Worm (Caenorhabditis elegans) whole organism, young adult: ENCODE data around the gene C03H5.9.

Experiments used
- B0019.2 ChIP-seq: fragments of 200-800 bp; sonication (Bioruptor generic); conservative IDR thresholded peaks from 2 replicates; pipeline ENCODE4 v1.3.6; 2022; ENCODE audit warnings: missing genetic modification reagents, missing genetic modification characterization, missing compliant biosample characterization
- B0336.3 ChIP-seq: fragments of 200-800 bp; sonication (Bioruptor generic); IDR thresholded peaks from 2 replicates; pipeline ENCODE4 v1.3.6; 2022; ENCODE audit warnings: missing genetic modification characterization, missing compliant biosample characterization
- C17E4.6 ChIP-seq: fragments of 200-800 bp; sonication (Bioruptor generic); IDR thresholded peaks from 2 replicates; pipeline ENCODE4 v1.3.6; 2022; ENCODE audit warnings: missing genetic modification reagents, missing genetic modification characterization, missing compliant biosample characterization
- D2030.7 ChIP-seq: fragments of 200-800 bp; sonication (Bioruptor generic); IDR thresholded peaks from 2 replicates; pipeline ENCODE4 v1.3.6; 2022; ENCODE audit warnings: missing genetic modification reagents, missing genetic modification characterization, missing compliant biosample characterization
- F37B4.10 ChIP-seq: fragments of 200-800 bp; sonication (Bioruptor generic); IDR thresholded peaks from 2 replicates; pipeline ENCODE4 v1.3.6; 2022; ENCODE audit warnings: missing genetic modification characterization, missing compliant biosample characterization
- F49E8.2 ChIP-seq: sonication (generic microtip); optimal IDR thresholded peaks from 3 replicates; lab custom pipeline; 2017; ENCODE audit warnings: missing genetic modification characterization, mild to moderate bottlenecking, missing compliant biosample characterization, antibody characterized with exemption, moderate library complexity; ENCODE audit not compliant: insufficient read depth
- F57A8.1 ChIP-seq: fragments of 200-800 bp; sonication (Bioruptor generic); optimal IDR thresholded peaks from 2 replicates; lab custom pipeline; 2018; ENCODE audit warnings: mild to moderate bottlenecking, missing genetic modification characterization, moderate library complexity, missing compliant biosample characterization
- K11D2.4 ChIP-seq: fragments of 200-800 bp; sonication (Bioruptor generic); IDR thresholded peaks from 2 replicates; pipeline ENCODE4 v1.3.6; 2022; ENCODE audit warnings: missing genetic modification reagents, missing genetic modification characterization, missing compliant biosample characterization
- K12H6.12 ChIP-seq: fragments of 200-800 bp; sonication (Bioruptor generic); optimal IDR thresholded peaks from 2 replicates; lab custom pipeline; 2018; ENCODE audit warnings: mild to moderate bottlenecking, missing genetic modification characterization, missing compliant biosample characterization
- Y53F4B.3 ChIP-seq: fragments of 200-800 bp; sonication (Bioruptor generic); IDR thresholded peaks from 2 replicates; pipeline ENCODE4 v1.3.6; 2022; ENCODE audit warnings: missing genetic modification reagents, missing genetic modification characterization, missing compliant biosample characterization
- Y56A3A.18 ChIP-seq: fragments of 200-800 bp; sonication (Bioruptor generic); IDR thresholded peaks from 2 replicates; pipeline ENCODE4 v1.3.6; 2022; ENCODE audit warnings: missing genetic modification reagents, missing genetic modification characterization, missing compliant biosample characterization
- Y95B8A.8 ChIP-seq: fragments of 200-800 bp; sonication (Bioruptor generic); IDR thresholded peaks from 2 replicates; pipeline ENCODE4 v1.3.6; 2022; ENCODE audit warnings: missing genetic modification reagents, missing genetic modification characterization, missing compliant biosample characterization
- ZK185.1 ChIP-seq: sonication (generic microtip); optimal IDR thresholded peaks from 2 replicates; lab custom pipeline; 2016; ENCODE audit warnings: mild to moderate bottlenecking, missing genetic modification characterization, missing compliant biosample characterization; ENCODE audit not compliant: poor library complexity, severe bottlenecking
- atf-7 ChIP-seq: sonication (generic microtip); optimal IDR thresholded peaks from 2 replicates; lab custom pipeline; 2017; ENCODE audit warnings: mild to moderate bottlenecking, missing genetic modification characterization, missing compliant biosample characterization
- athp-1 ChIP-seq: sonication (generic microtip); optimal IDR thresholded peaks from 2 replicates; lab custom pipeline; 2017; ENCODE audit warnings: mild to moderate bottlenecking, missing genetic modification characterization, missing compliant biosample characterization
- ccch-3 ChIP-seq: fragments of 200-800 bp; sonication (Bioruptor generic); optimal IDR thresholded peaks from 2 replicates; lab custom pipeline; 2018; ENCODE audit warnings: mild to moderate bottlenecking, missing genetic modification characterization, missing compliant biosample characterization
- ceh-100 ChIP-seq: fragments of 200-800 bp; sonication (Bioruptor generic); IDR thresholded peaks from 2 replicates; pipeline ENCODE4 v1.3.6; 2022; ENCODE audit warnings: missing genetic modification reagents, missing genetic modification characterization, missing compliant biosample characterization
- ceh-40 ChIP-seq: fragments of 200-800 bp; sonication (Bioruptor generic); IDR thresholded peaks from 2 replicates; pipeline ENCODE4 v1.3.6; 2022; ENCODE audit warnings: missing genetic modification characterization, missing compliant biosample characterization
- ceh-58 ChIP-seq: fragments of 200-800 bp; sonication (Bioruptor generic); IDR thresholded peaks from 2 replicates; pipeline ENCODE4 v1.3.6; 2022; ENCODE audit warnings: missing genetic modification characterization, missing compliant biosample characterization
- ceh-79 ChIP-seq: sonication (generic microtip); optimal IDR thresholded peaks from 2 replicates; lab custom pipeline; 2017; ENCODE audit warnings: mild to moderate bottlenecking, missing genetic modification characterization, missing compliant biosample characterization
- chd-7 ChIP-seq: sonication (generic microtip); optimal IDR thresholded peaks from 2 replicates; lab custom pipeline; 2016; ENCODE audit warnings: mild to moderate bottlenecking, missing genetic modification characterization, moderate library complexity, missing compliant biosample characterization
- dpff-1 ChIP-seq: sonication (generic microtip); optimal IDR thresholded peaks from 2 replicates; lab custom pipeline; 2017; ENCODE audit warnings: mild to moderate bottlenecking, missing genetic modification characterization, missing compliant biosample characterization
- efl-1 ChIP-seq: fragments of 150-350 bp; optimal IDR thresholded peaks from 2 replicates; lab custom pipeline; 2014; ENCODE audit warnings: missing biosample characterization, missing genetic modification reagents, missing genetic modification characterization
- egl-18 ChIP-seq: fragments of 200-800 bp; sonication (Bioruptor generic); IDR thresholded peaks from 2 replicates; pipeline ENCODE4 v1.3.6; 2022; ENCODE audit warnings: missing genetic modification reagents, missing genetic modification characterization, missing compliant biosample characterization
- ets-4 ChIP-seq: fragments of 200-800 bp; sonication (Bioruptor generic); optimal IDR thresholded peaks from 2 replicates; lab custom pipeline; 2018; ENCODE audit warnings: mild to moderate bottlenecking, missing genetic modification characterization, missing compliant biosample characterization
- fkh-3 ChIP-seq: sonication (generic microtip); optimal IDR thresholded peaks from 2 replicates; lab custom pipeline; 2016; ENCODE audit warnings: mild to moderate bottlenecking, missing genetic modification characterization, missing compliant biosample characterization
- hlh-12 ChIP-seq: sonication (generic microtip); optimal IDR thresholded peaks from 2 replicates; lab custom pipeline; 2016; ENCODE audit warnings: missing genetic modification characterization, missing compliant biosample characterization
- lag-1 ChIP-seq: fragments of 200-800 bp; sonication (Bioruptor generic); IDR thresholded peaks from 2 replicates; pipeline ENCODE4 v1.3.6; 2022; ENCODE audit warnings: missing genetic modification reagents, missing genetic modification characterization, missing compliant biosample characterization
- let-526 ChIP-seq: fragments of 200-800 bp; sonication (Bioruptor generic); IDR thresholded peaks from 2 replicates; pipeline ENCODE4 v1.3.6; 2022; ENCODE audit warnings: missing genetic modification reagents, missing genetic modification characterization, missing compliant biosample characterization
- lsy-27 ChIP-seq: sonication (generic microtip); optimal IDR thresholded peaks from 2 replicates; lab custom pipeline; 2017; ENCODE audit warnings: missing genetic modification characterization, mild to moderate bottlenecking, missing compliant biosample characterization, antibody characterized with exemption, missing genotype, borderline replicate concordance; ENCODE audit not compliant: insufficient read depth
- nfya-1 ChIP-seq: sonication (generic microtip); optimal IDR thresholded peaks from 2 replicates; lab custom pipeline; 2017; ENCODE audit warnings: antibody characterized with exemption, missing compliant biosample characterization, missing genetic modification characterization, borderline replicate concordance; ENCODE audit not compliant: insufficient read depth
- nfya-2 ChIP-seq: fragments of 200-800 bp; sonication (Bioruptor generic); IDR thresholded peaks from 2 replicates; pipeline ENCODE4 v1.3.6; 2022; ENCODE audit warnings: missing genetic modification reagents, missing genetic modification characterization, missing compliant biosample characterization
- nfyb-1 ChIP-seq: fragments of 200-800 bp; sonication (Bioruptor generic); IDR thresholded peaks from 2 replicates; pipeline ENCODE4 v1.3.6; 2022; ENCODE audit warnings: missing genetic modification reagents, missing genetic modification characterization, missing compliant biosample characterization
- nhr-80 ChIP-seq: sonication (generic microtip); optimal IDR thresholded peaks from 2 replicates; lab custom pipeline; 2016; ENCODE audit warnings: missing genetic modification characterization, missing compliant biosample characterization
- pha-4 ChIP-seq: fragments of 150-350 bp; sonication (generic microtip); optimal IDR thresholded peaks from 2 replicates; lab custom pipeline; 2014; ENCODE audit warnings: missing biosample characterization, missing genetic modification reagents, missing genetic modification characterization
- snpc-1.3 ChIP-seq: sonication (generic microtip); optimal IDR thresholded peaks from 2 replicates; lab custom pipeline; 2017; ENCODE audit warnings: missing genetic modification characterization, mild to moderate bottlenecking, missing compliant biosample characterization, antibody characterized with exemption, moderate library complexity, missing genotype, missing genetic modification reagents; ENCODE audit not compliant: insufficient read depth
- somi-1 ChIP-seq: fragments of 200-800 bp; sonication (Bioruptor generic); optimal IDR thresholded peaks from 2 replicates; lab custom pipeline; 2018; ENCODE audit warnings: mild to moderate bottlenecking, missing genetic modification characterization, missing compliant biosample characterization
- ztf-6 ChIP-seq: fragments of 200-800 bp; sonication (Bioruptor generic); IDR thresholded peaks from 2 replicates; pipeline ENCODE4 v1.3.6; 2022; ENCODE audit warnings: missing genetic modification reagents, missing genetic modification characterization, missing compliant biosample characterization

The C03H5.9 gene

DNA sequence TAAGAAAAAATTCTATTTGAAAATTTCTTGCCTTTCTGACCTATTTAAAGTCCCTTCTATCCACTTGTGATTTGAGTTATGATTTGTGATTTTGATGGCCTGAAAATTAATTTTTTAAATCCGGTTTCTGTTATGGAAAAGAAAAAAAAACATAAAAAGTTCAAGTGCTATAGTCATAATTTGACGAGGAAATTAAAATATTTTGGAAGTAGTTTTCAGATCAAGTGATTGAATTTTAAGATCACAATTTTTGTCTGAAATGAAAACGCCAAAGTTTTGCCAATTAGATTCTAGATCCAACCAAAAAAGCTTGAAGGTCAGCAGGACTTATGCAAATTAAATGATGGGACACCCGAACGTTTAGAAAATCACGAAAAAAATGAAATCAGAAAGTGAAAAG lies 11.0 kb upstream of the C03H5.9 start, which contains the start of gene ptr-3:
ptr-3 (minus strand) TSS at position 101 of the 400 bp plus-strand sequence.
- no peak for TF ChIP-seq athp-1
- no peak for TF ChIP-seq nhr-80 (tag; lab: Kevin White, UChicago)
- no peak for TF ChIP-seq somi-1 (GFP tag; lab: Kevin White, UChicago)
- no peak for TF ChIP-seq chd-7
- TF ChIP-seq Y53F4B.3 (GFP tag; lab: Robert Waterston, UW): no peak
- TF ChIP-seq ets-4 (GFP tag; lab: Kevin White, UChicago): no peak
- TF ChIP-seq lsy-27 (tag; lab: Kevin White, UChicago): no peak
- no peak for TF ChIP-seq fkh-3
- no peak for TF ChIP-seq K11D2.4
- TF ChIP-seq hlh-12 (tag; lab: Kevin White, UChicago): no peak
- TF ChIP-seq let-526 (GFP tag; lab: Robert Waterston, UW): no peak
- no peak for TF ChIP-seq ztf-6

ce11 chrII:370394-370793 lies 8.1 kb upstream of the C03H5.9 start:
- TF ChIP-seq ceh-100 (GFP tag; lab: Robert Waterston, UW) (no peak), lag-1 (no peak), efl-1 (GFP tag; lab: Kevin White, UChicago) (no peak), F57A8.1 (no peak), nfya-2 (GFP tag; lab: Robert Waterston, UW) (no peak), B0336.3 (no peak), B0019.2 (GFP tag; lab: Robert Waterston, UW) (no peak), Y56A3A.18 (no peak), snpc-1.3 (no peak), ccch-3 (GFP tag; lab: Kevin White, UChicago) (no peak), let-526 (GFP tag; lab: Robert Waterston, UW) (no peak), D2030.7 (GFP tag; lab: Robert Waterston, UW) (no peak)

DNA sequence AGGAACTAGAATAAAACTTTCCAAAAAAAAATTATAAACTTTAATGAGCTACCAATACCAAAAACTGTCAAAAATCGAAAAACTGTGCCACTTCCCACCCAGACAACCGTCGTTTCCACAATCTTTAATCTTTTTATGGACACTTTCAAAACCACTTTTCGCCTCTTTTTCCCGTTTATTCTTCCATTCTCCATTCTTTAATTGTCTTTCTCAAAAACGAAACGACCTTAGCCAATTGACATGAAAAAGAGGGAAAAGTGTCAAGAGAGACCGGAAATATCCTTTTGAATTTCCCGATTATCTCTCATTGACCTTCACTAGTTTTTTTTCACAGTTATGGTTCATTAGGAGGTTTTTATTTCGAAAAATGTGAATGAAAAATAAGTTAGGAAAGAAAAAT lies 6.9 kb upstream of the C03H5.9 start:
- TF ChIP-seq pha-4 (tag; lab: Kevin White, UChicago): no peak
- no peak for TF ChIP-seq F37B4.10 (GFP tag; lab: Robert Waterston, UW)
- TF ChIP-seq K12H6.12: no peak
- TF ChIP-seq nfya-1: no peak
- TF ChIP-seq Y95B8A.8: no peak
- no peak for TF ChIP-seq F49E8.2
- no peak for TF ChIP-seq egl-18 (GFP tag; lab: Robert Waterston, UW)
- no peak for TF ChIP-seq ZK185.1 (tag; lab: Kevin White, UChicago)
- no peak for TF ChIP-seq ceh-79 (tag; lab: Kevin White, UChicago)
- TF ChIP-seq ceh-40 (GFP tag; lab: Robert Waterston, UW): no peak
- TF ChIP-seq atf-7 (tag; lab: Kevin White, UChicago): no peak
- no peak for TF ChIP-seq nfyb-1
- no peak for TF ChIP-seq dpff-1 (tag; lab: Kevin White, UChicago)
- no peak for TF ChIP-seq C17E4.6 (GFP tag; lab: Robert Waterston, UW)
- TF ChIP-seq ceh-58: no peak
- TF ChIP-seq athp-1: no peak
- no peak for TF ChIP-seq B0336.3
